Fruit fly (Drosophila melanogaster): ENCODE results near the gene Twdlalpha.

The Twdlalpha gene

DNA sequence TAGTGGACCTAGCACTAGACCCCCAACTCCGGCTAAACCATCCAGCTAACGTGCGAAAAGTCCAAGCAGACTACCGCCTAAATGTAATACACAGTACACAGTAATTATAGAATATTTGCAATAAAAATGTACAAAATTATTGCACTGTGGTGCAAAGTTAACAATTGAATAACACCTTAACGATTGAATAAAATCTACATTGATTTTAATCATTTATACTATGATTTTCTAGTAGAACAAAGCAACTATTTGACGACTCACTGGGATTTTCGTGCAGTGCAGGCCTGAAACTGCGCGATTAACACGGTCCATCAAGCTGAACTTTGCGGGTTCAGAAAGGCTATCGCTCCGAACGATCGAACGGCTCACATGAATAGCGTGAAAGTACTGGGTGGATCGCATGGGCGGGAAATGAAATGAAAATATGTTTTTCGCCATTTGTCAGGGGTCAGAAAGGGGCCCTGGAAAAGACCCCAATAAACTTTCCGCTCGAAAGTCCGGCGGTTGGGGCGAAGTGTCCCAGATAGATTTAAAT, 35.6 kb downstream of the Twdlalpha start:
- TF ChIP-seq pan (optimal IDR thresholded peaks at IDR 0.05) (no peak), jim (GFP tag; optimal IDR thresholded peaks at IDR 0.05) (no peak), Mio (GFP tag; optimal IDR thresholded peaks at IDR 0.05) (no peak), CG9705 (GFP tag; optimal IDR thresholded peaks at IDR 0.05) (no peak), Hnf4 (GFP tag; optimal IDR thresholded peaks at IDR 0.05) (no peak), rgr (GFP tag; optimal IDR thresholded peaks at IDR 0.05) (no peak), Hr83 (GFP tag; optimal IDR thresholded peaks at IDR 0.05; ENCODE audit: poor library complexity, severe bottlenecking) (no peak), Abd-B (GFP tag; optimal IDR thresholded peaks at IDR 0.05) (no peak), dmrt93B (GFP tag; optimal IDR thresholded peaks at IDR 0.05) (no peak), sage (GFP tag; optimal IDR thresholded peaks at IDR 0.05) (no peak), OdsH (GFP tag; optimal IDR thresholded peaks at IDR 0.05) (no peak), brk (GFP tag; optimal IDR thresholded peaks at IDR 0.05) (no peak), Dfd (GFP tag; optimal IDR thresholded peaks at IDR 0.05) (no peak), fru (GFP tag; optimal IDR thresholded peaks at IDR 0.05) (no peak), dl (GFP tag; optimal IDR thresholded peaks at IDR 0.05; ENCODE audit: insufficient read depth in 1 of 2, partially characterized antibody in 2 of 2) (no peak), HLH106 (tag; optimal IDR thresholded peaks at IDR 0.05) (no peak), Sp1 (GFP tag; optimal IDR thresholded peaks at IDR 0.05) (no peak)

DNA sequence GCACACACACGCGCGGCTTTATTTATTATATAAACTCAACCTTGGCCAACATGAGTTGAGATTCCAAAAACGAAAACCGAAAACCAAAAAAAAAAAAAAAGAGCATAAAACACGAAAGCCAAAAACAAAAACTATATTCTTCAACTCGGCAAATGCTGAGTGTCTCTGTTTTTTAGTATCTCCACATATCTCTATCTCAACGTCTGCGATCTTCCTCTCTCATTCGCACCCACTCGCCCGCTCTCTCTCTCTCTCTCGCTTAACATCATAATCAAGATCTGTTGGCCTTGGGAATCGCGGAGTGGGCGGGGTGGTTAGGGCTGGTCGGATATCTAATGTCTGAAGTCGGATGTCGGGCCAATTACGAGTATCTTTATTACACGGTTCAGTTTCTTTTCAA, 37.6 kb downstream of the Twdlalpha start:
- TF ChIP-seq Dfd (GFP tag; optimal IDR thresholded peaks at IDR 0.05) (no peak), dmrt93B (GFP tag; optimal IDR thresholded peaks at IDR 0.05) (no peak), sv (GFP tag; optimal IDR thresholded peaks at IDR 0.05) (no peak), pan (optimal IDR thresholded peaks at IDR 0.05) (no peak)

DNA sequence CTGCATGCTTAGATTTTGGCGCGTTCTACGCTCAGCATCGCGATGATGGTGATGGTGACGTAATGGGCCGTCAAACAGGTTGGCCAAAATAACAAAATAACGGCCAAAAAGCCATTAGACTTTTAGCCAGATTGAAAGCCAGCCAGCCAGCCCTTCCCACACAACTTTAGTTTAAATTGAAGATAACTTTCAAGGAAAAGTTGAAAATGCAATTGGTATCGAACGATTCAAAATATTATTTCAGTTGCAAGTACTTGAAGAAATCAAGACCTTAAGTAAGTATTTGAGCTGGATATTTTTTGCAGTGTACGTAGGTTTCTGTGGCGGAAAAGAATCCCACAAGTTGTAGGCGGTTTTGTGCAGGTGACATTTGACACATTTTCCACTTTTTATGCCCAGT, 38.4 kb downstream of the Twdlalpha start:
- TF ChIP-seq Jra (GFP tag; optimal IDR thresholded peaks at IDR 0.05): no peak
- no peak for TF ChIP-seq Mio (GFP tag; optimal IDR thresholded peaks at IDR 0.05)
- TF ChIP-seq Hnf4 (GFP tag; optimal IDR thresholded peaks at IDR 0.05): no peak
- TF ChIP-seq foxo (GFP tag; optimal IDR thresholded peaks at IDR 0.05): peak in 1 of 2 experiments; percentile 1
- TF ChIP-seq dl (GFP tag; optimal IDR thresholded peaks at IDR 0.05; ENCODE audit: insufficient read depth in 1 of 2, partially characterized antibody in 2 of 2): no peak
- TF ChIP-seq rgr (GFP tag; optimal IDR thresholded peaks at IDR 0.05): peak; percentile 4

DNA sequence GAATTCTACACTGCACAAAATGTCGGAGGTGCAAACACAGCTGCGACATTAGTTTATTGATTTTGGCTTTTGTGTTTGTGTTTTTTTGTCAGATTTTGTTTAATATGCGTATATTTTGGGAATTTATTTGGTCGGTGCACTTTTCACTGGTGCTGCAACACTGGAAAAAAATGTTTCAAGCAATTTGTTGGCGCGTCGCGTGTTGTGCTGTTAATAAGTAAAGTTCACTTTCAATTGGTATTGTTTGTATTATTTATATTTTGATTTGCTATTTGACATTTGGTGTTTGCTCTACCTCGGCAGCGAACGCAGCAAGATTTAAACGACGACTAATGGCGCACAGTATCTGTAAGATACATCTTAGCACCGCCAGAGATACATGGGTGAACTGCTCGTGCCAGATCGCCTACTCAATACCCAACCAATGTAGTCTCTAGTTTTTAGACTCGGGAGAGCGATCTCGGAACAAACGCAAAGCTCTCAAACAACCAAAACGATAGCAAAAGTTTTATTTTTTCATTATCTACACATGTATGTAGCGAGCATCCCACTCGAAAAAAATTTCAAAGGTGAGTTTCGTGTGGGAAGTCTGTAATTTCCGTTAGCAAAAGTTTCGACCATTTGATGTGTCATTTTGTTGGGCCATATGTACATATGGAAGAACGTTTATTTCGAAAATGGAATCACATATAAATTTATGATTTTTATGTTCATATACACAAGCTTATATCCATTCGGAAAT, 39.7 kb downstream of the Twdlalpha start:
- TF ChIP-seq foxo (GFP tag; optimal IDR thresholded peaks at IDR 0.05): peak in 1 of 2 experiments; percentile 13
- peak; percentile 8 for TF ChIP-seq sv (GFP tag; optimal IDR thresholded peaks at IDR 0.05)
- TF ChIP-seq ey (GFP tag; optimal IDR thresholded peaks at IDR 0.05): peak; percentile 4
- no peak for TF ChIP-seq HLH106 (tag; optimal IDR thresholded peaks at IDR 0.05)
- TF ChIP-seq rgr (GFP tag; optimal IDR thresholded peaks at IDR 0.05): peak; percentile 20
- peak; percentile 0 for TF ChIP-seq OdsH (GFP tag; optimal IDR thresholded peaks at IDR 0.05)
- TF ChIP-seq h (GFP tag; optimal IDR thresholded peaks at IDR 0.05): peak; percentile 13
- no peak for TF ChIP-seq Sp1 (GFP tag; optimal IDR thresholded peaks at IDR 0.05)
- no peak for TF ChIP-seq sage (GFP tag; optimal IDR thresholded peaks at IDR 0.05)
- no peak for TF ChIP-seq CG32264 (GFP tag; optimal IDR thresholded peaks at IDR 0.05)
- TF ChIP-seq dsf (GFP tag; optimal IDR thresholded peaks at IDR 0.05; ENCODE audit: borderline replicate concordance): no peak
- no peak for TF ChIP-seq Mio (GFP tag; optimal IDR thresholded peaks at IDR 0.05)
- peak; percentile 4 for TF ChIP-seq fru (GFP tag; optimal IDR thresholded peaks at IDR 0.05)
- TF ChIP-seq lola (GFP tag; optimal IDR thresholded peaks at IDR 0.05): no peak

DNA sequence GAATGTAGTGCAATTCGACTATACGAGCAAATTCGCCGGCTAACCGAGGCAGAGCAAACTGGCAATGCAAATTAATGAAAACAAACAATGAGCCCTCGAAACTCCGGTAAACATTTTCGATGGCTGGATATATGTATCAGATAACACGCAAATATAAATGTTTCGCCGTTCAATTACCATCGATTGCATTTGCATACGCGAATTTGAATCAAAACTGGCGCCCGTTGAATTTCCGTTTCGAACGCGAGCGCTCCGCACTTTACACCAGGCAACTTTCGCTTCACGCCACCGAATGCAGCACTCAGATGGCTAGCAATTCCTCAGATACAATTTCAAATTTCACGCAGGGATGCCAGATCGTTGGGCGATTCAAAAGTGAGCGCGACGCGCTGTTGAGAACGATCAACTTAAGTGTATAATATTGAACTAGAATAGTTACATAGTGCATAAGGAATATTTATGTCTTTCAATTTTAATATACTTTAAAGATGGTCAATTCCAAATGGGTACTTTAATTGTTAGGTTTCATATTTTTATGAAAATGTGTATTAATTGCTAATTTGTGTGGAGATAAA, 40.6 kb downstream of the Twdlalpha start, which contains the start of gene if:
TSS of gene if (minus strand) at position 294 of the 575 bp plus-strand sequence.
- no peak for TF ChIP-seq CG32264 (GFP tag; optimal IDR thresholded peaks at IDR 0.05)
- TF ChIP-seq Mio (GFP tag; optimal IDR thresholded peaks at IDR 0.05): no peak
- no peak for TF ChIP-seq lola (GFP tag; optimal IDR thresholded peaks at IDR 0.05)
- TF ChIP-seq HLH106 (tag; optimal IDR thresholded peaks at IDR 0.05): no peak
- no peak for TF ChIP-seq GATAd (GFP tag; optimal IDR thresholded peaks at IDR 0.05)
- TF ChIP-seq N (GFP tag; optimal IDR thresholded peaks at IDR 0.05): no peak
- no peak for TF ChIP-seq sage (GFP tag; optimal IDR thresholded peaks at IDR 0.05)
- no peak for TF ChIP-seq Hr78 (GFP tag; optimal IDR thresholded peaks at IDR 0.05)
- TF ChIP-seq OdsH (GFP tag; optimal IDR thresholded peaks at IDR 0.05): no peak
- TF ChIP-seq Myc (optimal IDR thresholded peaks at IDR 0.05): no peak
- no peak for TF ChIP-seq Jra (GFP tag; optimal IDR thresholded peaks at IDR 0.05)
- no peak for TF ChIP-seq dl (GFP tag; optimal IDR thresholded peaks at IDR 0.05; ENCODE audit: insufficient read depth in 1 of 2, partially characterized antibody in 2 of 2)

All from whole organism, wandering third instar larva.